Worm (Caenorhabditis elegans): Measurements from ENCODE around the gene T27E9.2.

Gene T27E9.2

DNA sequence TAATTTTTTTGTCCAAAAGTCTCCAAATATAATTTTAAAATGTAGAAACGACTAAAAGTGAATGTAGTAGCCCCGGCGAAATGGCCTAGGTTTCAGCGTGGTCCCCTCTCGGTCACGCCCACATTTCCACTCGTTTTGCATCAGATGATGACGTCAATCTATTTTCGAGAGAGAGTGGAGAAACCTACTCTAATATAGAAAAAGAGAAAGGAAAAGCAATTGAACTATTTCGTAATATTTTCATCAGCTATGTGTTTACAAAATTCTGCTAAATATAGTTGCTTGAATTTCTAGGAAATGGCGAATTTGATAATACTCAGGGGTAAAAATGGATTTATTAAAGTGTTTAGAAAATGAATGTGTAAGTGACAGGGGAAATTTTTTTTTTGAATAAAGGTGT, 6.6 kb downstream of the T27E9.2 start (continued):
- TF ChIP-seq fkh-8 (tag; optimal IDR thresholded peaks at IDR 0.05) (peak; percentile 43), tlp-1 (tag; optimal IDR thresholded peaks at IDR 0.05) (no peak), mep-1 (tag; optimal IDR thresholded peaks at IDR 0.05) (peak; percentile 50), zip-4 (GFP tag; optimal IDR thresholded peaks at IDR 0.05) (peak; percentile 50), tbx-2 (tag; optimal IDR thresholded peaks at IDR 0.05) (no peak), sox-4 (tag; optimal IDR thresholded peaks at IDR 0.05) (no peak), nhr-28 (tag; optimal IDR thresholded peaks at IDR 0.05) (no peak), nhr-237 (tag; optimal IDR thresholded peaks at IDR 0.05) (peak; percentile 22), lir-3 (tag; optimal IDR thresholded peaks at IDR 0.05; ENCODE audit: poor library complexity) (peak; percentile 32)

DNA sequence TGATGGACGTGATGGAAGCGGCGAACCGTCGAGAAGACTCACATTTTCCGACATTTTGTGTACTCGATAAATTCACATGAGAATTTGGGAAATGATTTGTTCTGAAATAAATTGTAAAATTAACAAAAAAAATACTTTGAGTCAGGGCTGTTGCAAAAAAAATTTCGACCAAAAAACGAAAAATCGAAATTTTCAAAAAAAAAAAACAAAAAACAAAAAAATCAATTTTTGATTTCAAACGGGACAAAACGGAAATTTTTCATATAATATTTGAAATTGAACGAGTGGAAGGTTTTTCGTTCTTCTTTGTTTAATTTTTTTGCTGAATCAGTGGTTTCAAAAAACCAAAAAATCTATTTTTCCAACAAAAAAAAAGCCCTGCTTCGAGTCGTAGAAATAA, 7.2 kb downstream of the T27E9.2 start, which contains the start of gene cua-1:
TSS of gene cua-1 (minus strand) at position 101 of the 400 bp plus-strand sequence.
- TF ChIP-seq efl-1 (optimal IDR thresholded peaks at IDR 0.05): no peak
- TF ChIP-seq efl-1 (GFP tag; optimal IDR thresholded peaks at IDR 0.05 in 1 of 2): no peak
- TF ChIP-seq ceh-88 (GFP tag; IDR thresholded peaks at IDR 0.05): no peak
- no peak for TF ChIP-seq nhr-11 (tag; optimal IDR thresholded peaks at IDR 0.05)
- TF ChIP-seq fos-1 (tag; optimal IDR thresholded peaks at IDR 0.05): no peak
- no peak for TF ChIP-seq lsy-2 (tag; optimal IDR thresholded peaks at IDR 0.05)
- TF ChIP-seq lin-13 (GFP tag; optimal IDR thresholded peaks at IDR 0.05): no peak
- TF ChIP-seq rnt-1 (tag; optimal IDR thresholded peaks at IDR 0.05): no peak
- no peak for TF ChIP-seq ztf-4 (tag; optimal IDR thresholded peaks at IDR 0.05)
- TF ChIP-seq lin-35 (GFP tag; optimal IDR thresholded peaks at IDR 0.05): no peak
- TF ChIP-seq mef-2 (tag; optimal IDR thresholded peaks at IDR 0.05): no peak
- no peak for TF ChIP-seq nhr-28 (tag; optimal IDR thresholded peaks at IDR 0.05)
- no peak for TF ChIP-seq nhr-90 (tag; optimal IDR thresholded peaks at IDR 0.05; ENCODE audit: poor library complexity)
- no peak for TF ChIP-seq swsn-7 (tag; optimal IDR thresholded peaks at IDR 0.05)
- TF ChIP-seq ztf-11 (tag; optimal IDR thresholded peaks at IDR 0.05): no peak
- no peak for TF ChIP-seq ets-5 (GFP tag; IDR thresholded peaks at IDR 0.05)
- TF ChIP-seq zip-4 (GFP tag; optimal IDR thresholded peaks at IDR 0.05): no peak
- no peak for TF ChIP-seq pag-3 (tag; optimal IDR thresholded peaks at IDR 0.05; ENCODE audit: borderline replicate concordance, insufficient read depth)
- no peak for TF ChIP-seq elt-3 (tag; optimal IDR thresholded peaks at IDR 0.05)
- no peak for TF ChIP-seq fkh-8 (tag; optimal IDR thresholded peaks at IDR 0.05)

- no peak for TF ChIP-seq lsy-2 (tag; optimal IDR thresholded peaks at IDR 0.05)
- no peak for TF ChIP-seq unc-30 (tag; optimal IDR thresholded peaks at IDR 0.05)
- TF ChIP-seq nhr-77 (tag; optimal IDR thresholded peaks at IDR 0.05): no peak
- TF ChIP-seq unc-130 (tag; optimal IDR thresholded peaks at IDR 0.05): no peak
- no peak for TF ChIP-seq sox-4 (tag; optimal IDR thresholded peaks at IDR 0.05)
Measured at ce11 chrIII:13452824-13453223, 9.6 kb downstream of the T27E9.2 start.

- no peak for TF ChIP-seq egl-27 (tag; optimal IDR thresholded peaks at IDR 0.05)
- TF ChIP-seq lin-39 (tag; optimal IDR thresholded peaks at IDR 0.05): peak; percentile 20
- TF ChIP-seq pag-3 (tag; optimal IDR thresholded peaks at IDR 0.05; ENCODE audit: borderline replicate concordance, insufficient read depth): no peak
- TF ChIP-seq ztf-11 (tag; optimal IDR thresholded peaks at IDR 0.05): peak in 1 of 2 experiments; percentile 47
- TF ChIP-seq ceh-8 (GFP tag; optimal IDR thresholded peaks at IDR 0.05): no peak
- TF ChIP-seq ces-1 (GFP tag; optimal IDR thresholded peaks at IDR 0.05): no peak
- TF ChIP-seq mef-2 (tag; optimal IDR thresholded peaks at IDR 0.05): no peak
- no peak for TF ChIP-seq unc-86 (tag; optimal IDR thresholded peaks at IDR 0.05)
- TF ChIP-seq fkh-8 (tag; optimal IDR thresholded peaks at IDR 0.05): no peak
- no peak for TF ChIP-seq nhr-76 (tag; optimal IDR thresholded peaks at IDR 0.05)
- peak in 1 of 3 experiments; percentile 35 for TF ChIP-seq ceh-82 (tag; optimal IDR thresholded peaks at IDR 0.05)
- TF ChIP-seq nhr-77 (tag; optimal IDR thresholded peaks at IDR 0.05): no peak
- no peak for TF ChIP-seq lin-15B (tag; optimal IDR thresholded peaks at IDR 0.05)
- no peak for TF ChIP-seq lin-14 (GFP tag; optimal IDR thresholded peaks at IDR 0.05)
- TF ChIP-seq hlh-4 (tag; optimal IDR thresholded peaks at IDR 0.05): no peak
- TF ChIP-seq mdl-1 (tag; optimal IDR thresholded peaks at IDR 0.05): no peak
- no peak for TF ChIP-seq Y116A8C.19 (tag; optimal IDR thresholded peaks at IDR 0.05; ENCODE audit: borderline replicate concordance)
- no peak for TF ChIP-seq lin-13 (GFP tag; optimal IDR thresholded peaks at IDR 0.05)
- TF ChIP-seq ceh-90 (tag; optimal IDR thresholded peaks at IDR 0.05): peak; percentile 83
- TF ChIP-seq snpc-4 (tag; optimal IDR thresholded peaks at IDR 0.05): no peak
- TF ChIP-seq nhr-71 (tag; optimal IDR thresholded peaks at IDR 0.05): peak; percentile 58
- no peak for TF ChIP-seq vab-15 (tag; optimal IDR thresholded peaks at IDR 0.05)
- TF ChIP-seq lsy-2 (tag; optimal IDR thresholded peaks at IDR 0.05): peak; percentile 38 to 71
- TF ChIP-seq hlh-17 (GFP tag; optimal IDR thresholded peaks at IDR 0.05; ENCODE audit: borderline replicate concordance): no peak
- 0 out of 2 replicates have a peak, but pooled peaks have one; percentile 22 for TF ChIP-seq isw-1 (GFP tag; IDR thresholded peaks at IDR 0.05)
Measured at ce11 chrIII:13439415-13439814, 23.0 kb downstream of the T27E9.2 start, which contains the start of gene ciao-2B. TSS of gene ciao-2B (minus strand) at chrIII:13439544.
